Worm (Caenorhabditis elegans) whole organism, midembryonic: Measurements from ENCODE around the gene pix-1.

Experiments
- T22C8.4 ChIP-seq: fragments of 200-800 bp; sonication (Bioruptor generic); IDR thresholded peaks from 2 replicates; pipeline ENCODE4 v1.3.6; 2022; ENCODE audit warnings: missing genetic modification characterization, missing compliant biosample characterization
- cog-1 ChIP-seq: sonication (generic microtip); optimal IDR thresholded peaks from 2 replicates; lab custom pipeline; 2016; ENCODE audit warnings: missing genetic modification characterization, missing compliant biosample characterization
- flt-1 ChIP-seq: fragments of 200-800 bp; sonication (Bioruptor generic); IDR thresholded peaks from 2 replicates; pipeline ENCODE4 v1.3.6; 2022; ENCODE audit warnings: missing genetic modification characterization, missing compliant biosample characterization
- klf-2 ChIP-seq: fragments of 200-800 bp; sonication (Bioruptor generic); conservative IDR thresholded peaks from 2 replicates; pipeline ENCODE4 v1.3.6; 2022; ENCODE audit warnings: missing genetic modification reagents, missing genetic modification characterization, missing compliant biosample characterization
- med-1 ChIP-seq: sonication (generic microtip); optimal IDR thresholded peaks from 2 replicates; lab custom pipeline; 2017; ENCODE audit warnings: missing genetic modification characterization, mild to moderate bottlenecking, missing compliant biosample characterization, antibody characterized with exemption, missing genetic modification reagents; ENCODE audit not compliant: insufficient read depth
- ref-1 ChIP-seq: fragments of 200-800 bp; sonication (Bioruptor generic); conservative IDR thresholded peaks from 2 replicates; pipeline ENCODE4 v1.3.6; 2022; ENCODE audit warnings: missing genetic modification reagents, missing genetic modification characterization, missing compliant biosample characterization
- tab-1 ChIP-seq: fragments of 200-800 bp; sonication (Bioruptor generic); IDR thresholded peaks from 2 replicates; pipeline ENCODE4 v1.3.6; 2022; ENCODE audit warnings: missing genetic modification characterization, missing compliant biosample characterization
- ztf-23 ChIP-seq: fragments of 200-800 bp; sonication (Bioruptor generic); IDR thresholded peaks from 2 replicates; pipeline ENCODE4 v1.3.6; 2022; ENCODE audit warnings: missing genetic modification reagents, missing genetic modification characterization, missing compliant biosample characterization
- ztf-29 ChIP-seq: fragments of 200-800 bp; sonication (Bioruptor generic); IDR thresholded peaks from 2 replicates; pipeline ENCODE4 v1.3.6; 2022; ENCODE audit warnings: missing genetic modification reagents, missing genetic modification characterization, missing compliant biosample characterization

pix-1 gene

DNA sequence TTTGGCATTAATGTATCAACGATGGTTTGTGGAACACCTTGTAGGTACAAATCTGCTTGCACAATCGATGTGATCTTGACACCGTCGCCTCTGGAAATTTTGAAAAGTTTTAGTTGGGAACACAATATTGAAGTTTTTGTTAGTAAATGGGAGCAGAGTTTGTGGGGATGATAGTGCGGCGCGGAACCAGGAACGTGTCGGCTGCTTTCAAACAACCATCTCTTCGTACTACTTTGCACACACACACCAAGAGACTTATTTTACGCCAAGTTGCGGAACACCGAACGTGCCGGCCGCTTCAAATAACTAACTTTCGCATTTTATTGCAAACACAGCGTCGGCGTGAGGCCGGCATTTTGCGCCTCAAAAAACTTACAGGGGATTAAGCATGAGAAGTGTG, 18.0 kb upstream of the pix-1 start:
- TF ChIP-seq ztf-29 (GFP tag; lab: Robert Waterston, UW) (no peak), ref-1 (GFP tag; lab: Robert Waterston, UW) (no peak), T22C8.4 (no peak), klf-2 (no peak), tab-1 (GFP tag; lab: Robert Waterston, UW) (no peak), ztf-23 (GFP tag; lab: Robert Waterston, UW) (no peak), cog-1 (tag; lab: Kevin White, UChicago) (no peak), med-1 (no peak), flt-1 (GFP tag; lab: Robert Waterston, UW) (no peak)

DNA sequence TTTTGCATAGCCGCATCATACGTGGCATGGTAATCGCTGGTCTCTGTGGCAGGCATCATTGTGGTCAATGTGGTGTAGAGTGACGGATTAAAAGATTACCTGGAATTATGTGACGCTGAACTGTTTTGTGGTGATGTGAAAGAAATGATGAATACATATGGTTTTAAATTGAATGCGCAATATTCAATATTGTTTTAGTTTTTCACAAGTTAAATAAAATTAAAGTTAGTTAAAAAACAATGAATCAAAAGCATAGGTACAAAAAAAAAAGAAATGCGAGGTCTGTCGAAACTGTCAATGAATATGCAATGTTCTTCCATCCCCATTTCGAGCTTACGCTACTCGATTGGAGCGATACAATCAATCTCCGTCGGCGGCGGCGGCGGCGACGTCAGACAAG, 15.2 kb upstream of the pix-1 start, which contains the start of gene K02D3.2:
K02D3.2 (minus strand) TSS at position 101 of the 400 bp plus-strand sequence.
- no peak for TF ChIP-seq ztf-29 (GFP tag; lab: Robert Waterston, UW)
- TF ChIP-seq tab-1 (GFP tag; lab: Robert Waterston, UW), result no peak
- TF ChIP-seq klf-2, result no peak
- no peak for TF ChIP-seq flt-1 (GFP tag; lab: Robert Waterston, UW)
- no peak for TF ChIP-seq T22C8.4
- no peak for TF ChIP-seq ref-1 (GFP tag; lab: Robert Waterston, UW)
- no peak for TF ChIP-seq ztf-23 (GFP tag; lab: Robert Waterston, UW)
- TF ChIP-seq cog-1 (tag; lab: Kevin White, UChicago), result no peak
- no peak for TF ChIP-seq med-1

DNA sequence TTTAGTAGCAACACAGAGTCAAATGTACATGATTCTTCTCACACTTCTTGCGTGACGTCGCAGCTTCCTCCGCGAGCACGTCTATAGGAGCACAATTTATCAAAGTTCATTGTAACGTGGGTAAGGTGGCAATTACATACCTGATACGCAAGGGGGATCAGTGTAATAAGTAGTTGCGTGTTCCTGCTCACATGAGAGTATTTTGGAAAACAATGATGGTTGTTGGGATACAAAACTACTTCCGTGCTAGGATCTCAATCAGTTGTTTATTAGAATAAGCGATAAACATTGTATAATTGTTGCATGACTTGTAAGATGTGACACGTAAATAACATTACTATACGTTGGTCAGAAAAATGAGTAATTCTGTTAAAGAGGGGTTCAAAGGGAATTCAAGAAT, 14.1 kb upstream of the pix-1 start:
- no peak for TF ChIP-seq tab-1 (GFP tag; lab: Robert Waterston, UW)
- no peak for TF ChIP-seq cog-1 (tag; lab: Kevin White, UChicago)
- no peak for TF ChIP-seq med-1
- TF ChIP-seq flt-1 (GFP tag; lab: Robert Waterston, UW), result no peak
- no peak for TF ChIP-seq ref-1 (GFP tag; lab: Robert Waterston, UW)
- no peak for TF ChIP-seq klf-2
- TF ChIP-seq ztf-29 (GFP tag; lab: Robert Waterston, UW), result no peak
- TF ChIP-seq ztf-23 (GFP tag; lab: Robert Waterston, UW), result no peak
- TF ChIP-seq T22C8.4, result no peak

DNA sequence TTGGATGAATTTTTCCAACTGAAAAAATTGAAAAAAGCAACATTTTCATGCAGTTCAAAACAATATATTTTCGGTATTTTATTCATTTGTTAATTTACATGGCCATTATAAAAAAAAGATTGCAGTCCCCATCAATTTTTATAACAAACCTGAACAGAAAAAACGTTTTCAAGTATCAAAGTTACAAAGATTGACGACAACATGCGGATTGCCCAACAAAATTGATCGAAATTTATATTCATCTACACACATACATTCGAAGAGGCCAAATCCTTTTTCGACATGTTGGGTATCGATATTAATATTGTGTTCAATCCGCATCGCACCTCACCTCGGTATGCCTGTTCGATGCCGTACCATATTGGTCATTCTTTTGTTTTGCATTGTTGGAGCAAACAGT, 13.2 kb upstream of the pix-1 start, which contains the start of gene K11E4.1:
K11E4.1 (plus strand) TSS at position 301 of the 400 bp plus-strand sequence.
- no peak for TF ChIP-seq med-1
- no peak for TF ChIP-seq klf-2
- no peak for TF ChIP-seq flt-1 (GFP tag; lab: Robert Waterston, UW)
- no peak for TF ChIP-seq tab-1 (GFP tag; lab: Robert Waterston, UW)
- no peak for TF ChIP-seq ztf-29 (GFP tag; lab: Robert Waterston, UW)
- TF ChIP-seq ztf-23 (GFP tag; lab: Robert Waterston, UW), result no peak
- TF ChIP-seq ref-1 (GFP tag; lab: Robert Waterston, UW), result no peak
- no peak for TF ChIP-seq cog-1 (tag; lab: Kevin White, UChicago)
- no peak for TF ChIP-seq T22C8.4

DNA sequence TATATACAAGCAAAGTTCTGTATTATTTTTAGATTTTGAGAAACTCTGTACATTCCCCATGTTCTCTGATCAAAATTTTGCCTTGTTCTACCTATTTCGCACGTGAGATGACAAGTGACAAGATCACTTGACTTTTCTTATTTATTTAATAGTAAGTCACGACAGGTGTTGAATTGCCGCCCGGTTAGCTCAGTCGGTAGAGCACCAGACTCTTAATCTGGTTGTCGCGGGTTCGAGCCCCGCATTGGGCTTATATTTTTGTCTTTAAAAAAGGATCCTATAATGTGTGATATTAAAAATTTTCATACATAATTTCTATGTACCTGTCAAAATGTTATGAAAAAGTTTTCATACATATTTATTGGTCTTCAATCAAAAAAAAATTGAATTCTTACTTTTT, 12.4 kb upstream of the pix-1 start:
- TF ChIP-seq tab-1 (GFP tag; lab: Robert Waterston, UW), result 0 out of 2 replicates have a peak, but pooled peaks have one; percentile 50
- no peak for TF ChIP-seq ztf-29 (GFP tag; lab: Robert Waterston, UW)
- no peak for TF ChIP-seq ref-1 (GFP tag; lab: Robert Waterston, UW)
- TF ChIP-seq cog-1 (tag; lab: Kevin White, UChicago), result no peak
- TF ChIP-seq klf-2, result no peak
- no peak for TF ChIP-seq ztf-23 (GFP tag; lab: Robert Waterston, UW)
- no peak for TF ChIP-seq T22C8.4
- TF ChIP-seq med-1, result no peak
- 0 out of 2 replicates have a peak, but pooled peaks have one; percentile 44 for TF ChIP-seq flt-1 (GFP tag; lab: Robert Waterston, UW)

DNA sequence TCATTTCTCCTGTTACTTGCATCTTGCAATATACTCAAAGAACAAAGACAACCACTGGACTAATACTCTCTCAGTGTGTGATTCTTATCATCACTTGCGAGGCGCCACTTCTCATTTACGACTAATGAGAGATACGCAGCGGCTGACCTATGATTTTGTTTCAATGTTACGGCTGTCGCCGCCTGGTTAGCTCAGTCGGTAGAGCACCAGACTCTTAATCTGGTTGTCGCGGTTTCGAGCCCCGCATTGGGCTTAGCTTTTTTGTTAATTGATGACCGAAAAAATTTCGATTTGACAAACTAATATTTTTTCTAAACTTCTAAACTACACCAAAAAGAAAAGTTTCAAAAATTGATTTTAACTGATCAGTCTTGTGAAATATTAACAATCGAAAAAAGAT, 10.8 kb upstream of the pix-1 start:
- TF ChIP-seq cog-1 (tag; lab: Kevin White, UChicago), result no peak
- TF ChIP-seq ztf-29 (GFP tag; lab: Robert Waterston, UW), result peak; percentile 59; the same call in 1 of the 2 replicates
- no peak for TF ChIP-seq ref-1 (GFP tag; lab: Robert Waterston, UW)
- TF ChIP-seq T22C8.4, result no peak
- TF ChIP-seq ztf-23 (GFP tag; lab: Robert Waterston, UW), result peak; percentile 64; the same call in 1 of the 2 replicates
- no peak for TF ChIP-seq med-1

DNA sequence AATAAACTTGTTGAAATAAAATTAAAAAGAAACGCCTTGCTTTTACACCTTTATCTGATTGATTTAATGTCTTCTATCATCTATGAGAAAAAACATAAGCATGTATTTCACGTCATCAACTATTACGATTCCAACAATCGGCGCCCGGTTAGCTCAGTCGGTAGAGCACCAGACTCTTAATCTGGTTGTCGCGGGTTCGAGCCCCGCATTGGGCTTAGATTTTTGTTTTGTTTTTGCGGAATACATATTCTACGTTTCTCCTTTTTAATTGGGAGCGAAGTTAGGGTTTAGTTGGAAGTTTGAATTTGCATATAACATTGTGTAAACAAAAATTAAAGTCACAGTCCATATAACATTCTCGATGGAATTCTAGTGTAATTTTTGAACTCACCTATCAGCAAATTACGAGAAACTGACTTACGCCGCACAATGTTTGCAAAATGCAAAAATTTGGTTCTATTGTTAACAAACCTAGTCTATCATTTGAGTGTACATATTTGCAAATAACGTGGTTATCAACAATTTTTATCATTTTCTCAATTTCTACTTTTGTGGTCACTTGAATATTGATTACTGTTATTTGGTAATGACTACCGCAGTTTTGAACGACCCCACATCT, 9.9 kb upstream of the pix-1 start, which contains the start of gene shc-3:
shc-3 (plus strand) TSS at position 484 of the 619 bp plus-strand sequence.
- 0 out of 2 replicates have a peak, but pooled peaks have one; percentile 16 for TF ChIP-seq ztf-29 (GFP tag; lab: Robert Waterston, UW)
- TF ChIP-seq T22C8.4, result no peak

DNA sequence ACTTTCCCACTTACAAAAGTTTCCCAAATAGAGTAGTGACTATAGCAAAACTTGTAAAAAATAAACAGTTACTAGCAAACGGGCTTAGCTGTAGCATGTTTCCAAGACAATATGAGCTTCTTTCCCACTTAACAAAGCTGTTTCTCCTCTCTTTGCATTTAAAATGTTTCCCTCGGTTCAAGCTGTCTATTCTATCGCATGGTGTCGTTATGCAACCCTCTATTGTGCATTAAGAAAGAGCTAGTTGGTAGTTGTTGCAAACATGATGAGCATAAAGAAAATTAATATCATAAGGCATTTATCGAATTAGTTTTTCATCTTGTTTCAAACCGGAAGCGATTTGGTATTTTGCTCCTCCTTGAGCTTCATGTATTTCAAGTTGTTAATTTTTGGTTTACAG, 4.3 kb upstream of the pix-1 start, which contains the start of gene poml-1:
poml-1 (minus strand) TSS at position 101 of the 400 bp plus-strand sequence.
- TF ChIP-seq ztf-23 (GFP tag; lab: Robert Waterston, UW), result no peak
- no peak for TF ChIP-seq ref-1 (GFP tag; lab: Robert Waterston, UW)
- TF ChIP-seq T22C8.4, result no peak
- no peak for TF ChIP-seq med-1
- no peak for TF ChIP-seq klf-2
- TF ChIP-seq flt-1 (GFP tag; lab: Robert Waterston, UW), result no peak
- no peak for TF ChIP-seq tab-1 (GFP tag; lab: Robert Waterston, UW)
- TF ChIP-seq cog-1 (tag; lab: Kevin White, UChicago), result no peak
- TF ChIP-seq ztf-29 (GFP tag; lab: Robert Waterston, UW), result no peak

DNA sequence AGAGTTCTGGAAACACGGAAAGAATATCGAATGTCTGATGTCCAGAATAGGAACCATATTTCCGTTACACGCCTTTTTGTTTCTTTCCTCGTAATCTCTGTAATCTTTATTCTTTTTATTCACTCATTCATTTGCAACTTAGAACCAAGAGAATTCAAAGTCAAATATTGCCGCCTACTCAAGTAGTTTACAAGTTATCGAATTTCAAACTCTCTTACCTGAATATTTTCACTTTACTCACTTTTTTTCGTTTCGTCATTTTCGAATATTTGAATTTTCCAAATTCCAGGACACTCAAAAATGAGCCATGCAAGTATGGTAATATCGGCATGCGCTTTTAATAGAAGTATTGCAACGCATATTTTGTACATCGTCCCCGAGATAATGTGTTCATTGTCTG, 2.7 kb upstream of the pix-1 start, which contains the start of gene K11E4.6:
K11E4.6 (plus strand) TSS at position 301 of the 400 bp plus-strand sequence.
- TF ChIP-seq ztf-29 (GFP tag; lab: Robert Waterston, UW), result no peak
- no peak for TF ChIP-seq tab-1 (GFP tag; lab: Robert Waterston, UW)
- no peak for TF ChIP-seq ztf-23 (GFP tag; lab: Robert Waterston, UW)
- TF ChIP-seq cog-1 (tag; lab: Kevin White, UChicago), result no peak
- no peak for TF ChIP-seq ref-1 (GFP tag; lab: Robert Waterston, UW)
- no peak for TF ChIP-seq flt-1 (GFP tag; lab: Robert Waterston, UW)
- TF ChIP-seq T22C8.4, result no peak
- no peak for TF ChIP-seq klf-2
- no peak for TF ChIP-seq med-1
